Worm (Caenorhabditis elegans): ENCODE results near the gene srlf-27.

The srlf-27 gene

ce11 chrIV:14687716-14688115 lies 50.2 kb downstream of the srlf-27 start:
- no peak for TF ChIP-seq unc-62 (GFP tag; optimal IDR thresholded peaks at IDR 0.05)
